Worm (Caenorhabditis elegans) whole organism, L4 larva: Measurements from ENCODE around the gene T23B12.11.

Experiments used
- F10B5.3 ChIP-seq: sonication (generic microtip); optimal IDR thresholded peaks from 2 replicates; lab custom pipeline; 2016; ENCODE audit warnings: mild to moderate bottlenecking, missing genetic modification characterization, missing compliant biosample characterization
- F44E2.7 ChIP-seq: fragments of 200-800 bp; sonication (Bioruptor generic); IDR thresholded peaks from 2 replicates; pipeline ENCODE4 v2.1.2; 2022; ENCODE audit warnings: missing genetic modification characterization, missing compliant biosample characterization
- F49E8.2 ChIP-seq: sonication (generic microtip); optimal IDR thresholded peaks from 2 replicates; lab custom pipeline; 2016; ENCODE audit warnings: missing compliant biosample characterization, mild to moderate bottlenecking, missing genetic modification characterization, borderline replicate concordance
- T20F7.1 ChIP-seq: fragments of 200-800 bp; sonication (Bioruptor generic); optimal IDR thresholded peaks from 2 replicates; lab custom pipeline; 2018; ENCODE audit warnings: mild to moderate bottlenecking, missing genetic modification characterization, missing compliant biosample characterization
- T26A8.4 ChIP-seq: fragments of 200-800 bp; sonication (Bioruptor generic); IDR thresholded peaks from 2 replicates; pipeline ENCODE4 v1.3.6; 2022; ENCODE audit warnings: missing genetic modification characterization, missing compliant biosample characterization
- Y48G9A.11 ChIP-seq: fragments of 200-800 bp; sonication (Bioruptor generic); IDR thresholded peaks from 2 replicates; pipeline ENCODE4 v1.3.6; 2022; ENCODE audit warnings: missing genetic modification reagents, missing genetic modification characterization, missing compliant biosample characterization
- aha-1 ChIP-seq: fragments of 150-350 bp; peaks from one replicate; lab custom pipeline; 2014; ENCODE audit warnings: missing biosample characterization, missing genetic modification characterization
- ama-1 ChIP-seq: fragments of 150-350 bp; optimal IDR thresholded peaks from 2 replicates; lab custom pipeline; 2014; ENCODE audit warnings: inconsistent platforms, mixed read lengths
- attf-4 ChIP-seq: sonication (generic microtip); optimal IDR thresholded peaks from 3 replicates; lab custom pipeline; 2017; ENCODE audit warnings: missing biosample characterization, missing genetic modification characterization
- ceh-28 ChIP-seq: fragments of 150-350 bp; optimal IDR thresholded peaks from 2 replicates; lab custom pipeline; 2014; ENCODE audit warnings: missing biosample characterization, missing genetic modification reagents, missing genetic modification characterization
- ceh-32 ChIP-seq: sonication (generic microtip); optimal IDR thresholded peaks from 2 replicates; lab custom pipeline; 2016; ENCODE audit warnings: mild to moderate bottlenecking, missing genetic modification characterization, missing compliant biosample characterization; ENCODE audit not compliant: poor library complexity
- ceh-62 ChIP-seq: sonication (generic microtip); optimal IDR thresholded peaks from 2 replicates; lab custom pipeline; 2017; ENCODE audit warnings: missing biosample characterization, missing genetic modification characterization
- daf-19 ChIP-seq: fragments of 200-800 bp; sonication (Bioruptor generic); conservative IDR thresholded peaks from 2 replicates; pipeline ENCODE4 v1.3.6; 2022; ENCODE audit warnings: missing genetic modification characterization, missing compliant biosample characterization
- daf-8 ChIP-seq: fragments of 200-800 bp; sonication (Bioruptor generic); IDR thresholded peaks from 2 replicates; pipeline ENCODE4 v1.3.6; 2022; ENCODE audit warnings: missing genetic modification characterization, missing compliant biosample characterization
- dmd-9 ChIP-seq: fragments of 200-800 bp; sonication (Bioruptor generic); IDR thresholded peaks from 2 replicates; pipeline ENCODE4 v1.3.6; 2022; ENCODE audit warnings: missing genetic modification reagents, missing genetic modification characterization, missing compliant biosample characterization
- dpl-1 ChIP-seq: fragments of 150-350 bp; optimal IDR thresholded peaks from 2 replicates; lab custom pipeline; 2014; ENCODE audit warnings: missing biosample characterization, missing genetic modification reagents, missing genetic modification characterization
- dve-1 ChIP-seq: sonication (generic microtip); optimal IDR thresholded peaks from 2 replicates; lab custom pipeline; 2017; ENCODE audit warnings: antibody characterized with exemption, mild to moderate bottlenecking, missing genetic modification characterization, missing compliant biosample characterization; ENCODE audit not compliant: insufficient read depth
- fos-1 ChIP-seq: fragments of 150-350 bp; optimal IDR thresholded peaks from 2 replicates; lab custom pipeline; 2014; ENCODE audit warnings: missing biosample characterization, missing genetic modification characterization
- hmg-1.1 ChIP-seq: fragments of 200-800 bp; sonication (Bioruptor generic); IDR thresholded peaks from 2 replicates; pipeline ENCODE4 v1.3.6; 2022; ENCODE audit warnings: missing genetic modification reagents, missing genetic modification characterization, missing compliant biosample characterization
- jun-1 ChIP-seq: fragments of 150-350 bp; optimal IDR thresholded peaks from 2 replicates; lab custom pipeline; 2014; ENCODE audit warnings: missing biosample characterization, missing genetic modification reagents, missing genetic modification characterization
- lin-1 ChIP-seq: fragments of 200-800 bp; sonication (Bioruptor generic); IDR thresholded peaks from 2 replicates; pipeline ENCODE4 v1.3.6; 2022; ENCODE audit warnings: missing genetic modification reagents, missing genetic modification characterization, missing compliant biosample characterization
- lin-15B ChIP-seq: fragments of 150-350 bp; sonication (generic microtip); optimal IDR thresholded peaks from 3 replicates; lab custom pipeline; 2014; ENCODE audit warnings: missing biosample characterization, missing genetic modification characterization
- lin-29 ChIP-seq: fragments of 200-800 bp; sonication (Bioruptor generic); IDR thresholded peaks from 2 replicates; pipeline ENCODE4 v1.3.6; 2022; ENCODE audit warnings: missing genetic modification reagents, missing genetic modification characterization, missing compliant biosample characterization
- lin-38 ChIP-seq: fragments of 200-800 bp; sonication (Bioruptor generic); IDR thresholded peaks from 2 replicates; pipeline ENCODE4 v1.3.6; 2022; ENCODE audit warnings: missing genetic modification reagents, missing genetic modification characterization, missing compliant biosample characterization
- mdl-1 ChIP-seq, 2 experiments: fragments of 150-350 bp in 1 of 2; sonication (generic microtip) in 1 of 2; optimal IDR thresholded peaks; 2 replicates each; lab custom pipeline; 2014 to 2017; ENCODE audit warnings: missing biosample characterization in 2 of 2, missing genetic modification characterization in 2 of 2
- nhr-102 ChIP-seq: sonication (generic microtip); optimal IDR thresholded peaks from 2 replicates; lab custom pipeline; 2016; ENCODE audit warnings: mild to moderate bottlenecking, missing genetic modification characterization, moderate library complexity, missing compliant biosample characterization
- nhr-111 ChIP-seq: fragments of 200-800 bp; sonication (Bioruptor generic); optimal IDR thresholded peaks from 2 replicates; lab custom pipeline; 2018; ENCODE audit warnings: mild to moderate bottlenecking, missing genetic modification characterization, missing compliant biosample characterization
- nhr-25 ChIP-seq: sonication (generic microtip); optimal IDR thresholded peaks from 2 replicates; lab custom pipeline; 2017; ENCODE audit warnings: missing genetic modification characterization, mild to moderate bottlenecking, missing compliant biosample characterization, antibody characterized with exemption, moderate library complexity, borderline replicate concordance; ENCODE audit not compliant: insufficient read depth
- nhr-41 ChIP-seq: fragments of 200-800 bp; sonication (Bioruptor generic); IDR thresholded peaks from 2 replicates; pipeline ENCODE4 v1.3.6; 2022; ENCODE audit warnings: missing genetic modification reagents, missing genetic modification characterization, missing compliant biosample characterization
- nhr-48 ChIP-seq: sonication (generic microtip); optimal IDR thresholded peaks from 2 replicates; lab custom pipeline; 2016; ENCODE audit warnings: mild to moderate bottlenecking, missing genetic modification characterization, missing compliant biosample characterization
- saeg-2 ChIP-seq: fragments of 200-800 bp; sonication (Bioruptor generic); IDR thresholded peaks from 2 replicates; pipeline ENCODE4 v1.3.6; 2022; ENCODE audit warnings: missing genetic modification reagents, missing genetic modification characterization, missing compliant biosample characterization
- unc-62 ChIP-seq, 3 experiments: fragments of 150-350 bp in 1 of 3; sonication (generic microtip); optimal IDR thresholded peaks in 2 of 3; peaks in 1 of 3; 1 replicate in 1 of 3; 2 replicates in 2 of 3; lab custom pipeline; 2014 to 2017; ENCODE audit warnings: missing biosample characterization in 3 of 3, missing genetic modification characterization in 3 of 3, missing genetic modification reagents in 3 of 3, missing genotype in 1 of 3
- vab-7 ChIP-seq: fragments of 200-800 bp; sonication (Bioruptor generic); IDR thresholded peaks from 2 replicates; pipeline ENCODE4 v1.3.6; 2022; ENCODE audit warnings: missing genetic modification reagents, missing genetic modification characterization, missing compliant biosample characterization
- zfp-2 ChIP-seq: sonication (generic microtip); optimal IDR thresholded peaks from 2 replicates; lab custom pipeline; 2016; ENCODE audit warnings: mild to moderate bottlenecking, missing genetic modification characterization, missing compliant biosample characterization
- zfp-3 ChIP-seq: fragments of 200-800 bp; sonication (Bioruptor generic); conservative IDR thresholded peaks from 2 replicates; pipeline ENCODE4 v1.3.6; 2022; ENCODE audit warnings: missing genetic modification reagents, missing genetic modification characterization, missing compliant biosample characterization
- zip-2 ChIP-seq: fragments of 150-350 bp; optimal IDR thresholded peaks from 2 replicates; lab custom pipeline; 2014; ENCODE audit warnings: missing biosample characterization, missing genetic modification characterization
- ztf-7 ChIP-seq: fragments of 150-350 bp; optimal IDR thresholded peaks from 2 replicates; lab custom pipeline; 2014; ENCODE audit warnings: missing biosample characterization, missing genetic modification characterization

The T23B12.11 gene

ce11 chrV:8462074-8462473 lies 6.9 kb downstream of the T23B12.11 start, which contains the start of the genes dnj-22 and natc-1 (continued):
- TF ChIP-seq T20F7.1 (GFP tag; lab: Kevin White, UChicago) (peak; percentile 98), fos-1 (tag; lab: Kevin White, UChicago) (no peak), dve-1 (tag; lab: Kevin White, UChicago) (peak; percentile 87), mdl-1 (tag; optimal IDR thresholded peaks at IDR 0.05; lab: Kevin White, UChicago) (peak in 1 of 2 experiments; percentile 42), lin-1 (no peak), ztf-7 (tag; lab: Kevin White, UChicago) (no peak), zfp-3 (GFP tag; lab: Robert Waterston, UW) (no peak), hmg-1.1 (GFP tag; lab: Robert Waterston, UW) (peak; percentile 63), F44E2.7 (GFP tag; lab: Robert Waterston, UW) (no peak), nhr-25 (tag; lab: Kevin White, UChicago) (no peak), ceh-32 (tag; lab: Kevin White, UChicago) (no peak), lin-15B (peak; percentile 4), ceh-28 (tag; lab: Kevin White, UChicago) (no peak), aha-1 (tag; lab: Kevin White, UChicago) (no peak), lin-29 (GFP tag; lab: Robert Waterston, UW) (no peak), Y48G9A.11 (GFP tag; lab: Robert Waterston, UW) (peak; percentile 98), F49E8.2 (tag; lab: Kevin White, UChicago) (no peak), nhr-41 (GFP tag; lab: Robert Waterston, UW) (no peak), dmd-9 (GFP tag; lab: Robert Waterston, UW) (no peak), nhr-102 (tag; lab: Kevin White, UChicago) (no peak), nhr-111 (GFP tag; lab: Kevin White, UChicago) (no peak), ceh-62 (tag; lab: Kevin White, UChicago) (no peak), T26A8.4 (no peak), nhr-48 (tag; lab: Kevin White, UChicago) (no peak), dpl-1 (peak; percentile 72), daf-19 (GFP tag; lab: Robert Waterston, UW) (no peak), attf-4 (tag; lab: Kevin White, UChicago) (no peak), F10B5.3 (tag; lab: Kevin White, UChicago) (no peak), jun-1 (no peak)
- TF ChIP-seq, all 104 proteins: peak for 27

DNA sequence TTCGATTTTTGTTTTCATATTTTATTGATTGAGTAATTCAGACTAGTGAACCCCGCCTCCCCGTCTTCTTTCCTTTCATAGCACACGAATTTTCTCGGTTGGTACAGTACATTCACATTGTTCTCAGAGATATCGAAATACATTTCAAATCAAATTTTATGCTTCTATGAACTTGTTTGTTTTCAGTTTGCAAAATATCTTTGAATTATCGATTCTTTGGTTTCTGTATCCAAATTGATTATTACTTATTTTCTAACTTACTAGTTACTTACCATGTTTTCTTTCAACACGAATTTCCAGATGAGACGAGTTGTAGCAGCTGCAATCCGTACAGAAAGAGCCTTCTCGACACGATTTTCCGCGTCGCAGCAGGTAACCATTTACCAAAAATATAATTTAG lies 10.2 kb downstream of the T23B12.11 start, which contains the start of gene mrps-2:
Gene mrps-2, plus strand, starts transcription at position 301 of the 400 bp plus-strand sequence.
- no peak for TF ChIP-seq vab-7 (GFP tag; lab: Robert Waterston, UW)
- no peak for TF ChIP-seq daf-8 (GFP tag; lab: Robert Waterston, UW)
- peak; percentile 34; the same call in 1 of the 2 replicates for TF ChIP-seq lin-38
- peak; percentile 31 for TF ChIP-seq ama-1 (lab: Kevin White, UChicago)
- no peak for TF ChIP-seq saeg-2 (GFP tag; lab: Robert Waterston, UW)

ce11 chrV:8467031-8467430 lies 11.8 kb downstream of the T23B12.11 start, which contains the start of gene mrpl-4:
mrpl-4 (plus strand) TSS chrV:8467265.
- TF ChIP-seq lin-38 (0 out of 2 replicates have a peak, but pooled peaks have one; percentile 22), zfp-2 (tag; lab: Kevin White, UChicago) (no peak), zip-2 (tag; lab: Kevin White, UChicago) (no peak), unc-62 (GFP tag; optimal IDR thresholded peaks at IDR 0.05 in 1 of 2; lab: Kevin White, UChicago) (peak in 1 of 2 experiments; percentile 91), unc-62 (tag; optimal IDR thresholded peaks at IDR 0.05; lab: Kevin White, UChicago) (no peak), hmg-1.1 (GFP tag; lab: Robert Waterston, UW) (no peak)
